Worm (Caenorhabditis elegans): ENCODE results near the gene nuo-3.

DNA sequence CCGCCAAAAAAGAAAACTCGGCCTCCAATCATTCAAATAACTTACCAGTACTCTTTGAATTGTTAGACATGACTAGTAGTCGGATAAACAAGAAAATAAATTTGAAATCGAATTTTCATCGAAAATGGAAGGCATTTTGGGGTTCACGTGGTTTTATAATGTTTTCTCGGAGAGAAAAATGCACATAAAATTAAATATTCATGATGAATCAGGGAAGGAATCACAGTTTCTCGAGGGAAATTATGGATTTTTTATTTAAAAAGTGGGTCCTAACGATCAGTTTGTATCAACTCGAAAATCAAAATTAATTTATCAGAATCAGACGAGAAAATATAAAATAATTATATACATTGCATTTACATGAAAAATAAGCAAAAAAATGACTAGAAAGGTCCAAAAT lies 32.0 kb downstream of the nuo-3 start, which contains the start of gene Y57G11C.5:
- no peak for TF ChIP-seq pag-3 (tag; optimal IDR thresholded peaks at IDR 0.05; ENCODE audit: borderline replicate concordance, insufficient read depth)
- no peak for TF ChIP-seq F16B12.6 (tag; optimal IDR thresholded peaks at IDR 0.05)
- no peak for TF ChIP-seq ztf-11 (tag; optimal IDR thresholded peaks at IDR 0.05)
- no peak for TF ChIP-seq vab-15 (tag; optimal IDR thresholded peaks at IDR 0.05)
- no peak for TF ChIP-seq nhr-77 (tag; optimal IDR thresholded peaks at IDR 0.05)
- no peak for TF ChIP-seq nhr-76 (tag; optimal IDR thresholded peaks at IDR 0.05)
- TF ChIP-seq nhr-11 (tag; optimal IDR thresholded peaks at IDR 0.05) = no peak
- TF ChIP-seq snpc-4 (tag; optimal IDR thresholded peaks at IDR 0.05) = no peak
- no peak for TF ChIP-seq ceh-63 (GFP tag; optimal IDR thresholded peaks at IDR 0.05)
- TF ChIP-seq lsy-2 (tag; optimal IDR thresholded peaks at IDR 0.05) = no peak
- TF ChIP-seq efl-3 (GFP tag; optimal IDR thresholded peaks at IDR 0.05) = no peak
- TF ChIP-seq unc-98 (GFP tag; IDR thresholded peaks at IDR 0.05) = no peak

Measured in whole organism, L1 larva.